Worm (Caenorhabditis elegans): ENCODE results near the gene C18A3.11.

DNA sequence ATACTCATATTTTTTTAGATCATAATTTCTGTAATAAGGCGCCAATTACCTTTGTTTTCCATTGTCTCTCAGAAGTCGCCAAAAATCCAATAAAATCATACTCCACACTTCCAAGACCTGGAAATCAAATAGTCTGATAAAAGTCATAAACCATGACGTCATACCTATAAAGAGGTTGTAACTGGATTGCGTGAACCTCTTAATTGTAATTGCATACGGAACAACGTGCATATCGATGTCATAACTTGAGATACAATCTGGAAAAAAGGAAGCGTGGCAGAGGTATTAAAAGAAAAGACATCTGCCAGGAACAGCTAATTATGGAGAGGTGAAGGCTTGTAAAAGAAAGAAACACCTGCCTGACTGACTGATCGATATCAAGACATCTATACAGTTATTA, 14.3 kb downstream of the C18A3.11 start, which contains the start of gene F10C1.9:
- TF ChIP-seq unc-39 (tag; optimal IDR thresholded peaks at IDR 0.05) (no peak), tbx-8 (GFP tag; optimal IDR thresholded peaks at IDR 0.05) (no peak), lin-13 (tag; optimal IDR thresholded peaks at IDR 0.05) (no peak), snpc-4 (tag; optimal IDR thresholded peaks at IDR 0.05) (no peak), ztf-11 (tag; optimal IDR thresholded peaks at IDR 0.05) (no peak), drap-1 (GFP tag; optimal IDR thresholded peaks at IDR 0.05) (no peak), nhr-28 (tag; optimal IDR thresholded peaks at IDR 0.05) (no peak)

Measured in whole organism, mixed stage, embryonic.